Worm (Caenorhabditis elegans) whole organism, L3 larva: ENCODE measurements around the gene mam-5.
A peak's percentile ranks its signal among the peaks of the same experiment; 100 is the strongest.

ENCODE experiments used
- ama-1 ChIP-seq: fragments of 150-350 bp; optimal IDR thresholded peaks from 2 replicates; lab custom pipeline; 2018
- ceh-9 ChIP-seq: sonication (generic microtip); optimal IDR thresholded peaks from 2 replicates; lab custom pipeline; 2018; ENCODE audit warnings: missing biosample characterization, missing genetic modification characterization
- daf-12 ChIP-seq: fragments of 150-350 bp; optimal IDR thresholded peaks from 2 replicates; lab custom pipeline; 2014; ENCODE audit warnings: missing biosample characterization, missing genetic modification reagents, missing genetic modification characterization
- fos-1 ChIP-seq: fragments of 150-350 bp; optimal IDR thresholded peaks from 2 replicates; lab custom pipeline; 2014; ENCODE audit warnings: missing biosample characterization, missing genetic modification characterization
- jun-1 ChIP-seq: fragments of 150-350 bp; optimal IDR thresholded peaks from 2 replicates; lab custom pipeline; 2014; ENCODE audit warnings: missing biosample characterization, missing genetic modification reagents, missing genetic modification characterization
- nhr-11 ChIP-seq: fragments of 150-350 bp; optimal IDR thresholded peaks from 2 replicates; lab custom pipeline; 2014; ENCODE audit warnings: missing biosample characterization, missing genetic modification characterization
- nhr-237 ChIP-seq: fragments of 150-350 bp; optimal IDR thresholded peaks from 2 replicates; lab custom pipeline; 2014; ENCODE audit warnings: missing biosample characterization, missing genetic modification characterization
- snpc-4 ChIP-seq: fragments of 150-350 bp; optimal IDR thresholded peaks from 2 replicates; lab custom pipeline; 2014; ENCODE audit warnings: missing biosample characterization, missing genetic modification characterization
- unc-62 ChIP-seq: fragments of 150-350 bp; sonication (generic microtip); optimal IDR thresholded peaks from 4 replicates; lab custom pipeline; 2014; ENCODE audit warnings: missing biosample characterization, missing genetic modification reagents, missing genetic modification characterization
- zag-1 ChIP-seq: fragments of 150-350 bp; optimal IDR thresholded peaks from 2 replicates; lab custom pipeline; 2014; ENCODE audit warnings: missing biosample characterization, missing genetic modification characterization

- peak; percentile 5 for TF ChIP-seq snpc-4 (tag; lab: Kevin White, UChicago)
- TF ChIP-seq fos-1 (tag; lab: Kevin White, UChicago), result no peak
- no peak for TF ChIP-seq ama-1 (lab: Kevin White, UChicago)
- no peak for TF ChIP-seq nhr-237 (tag; lab: Kevin White, UChicago)
- no peak for TF ChIP-seq nhr-11 (tag; lab: Kevin White, UChicago)
- TF ChIP-seq jun-1, result no peak
- no peak for TF ChIP-seq unc-62 (GFP tag; lab: Kevin White, UChicago)
- TF ChIP-seq zag-1 (tag; lab: Kevin White, UChicago), result no peak
- no peak for TF ChIP-seq daf-12
- TF ChIP-seq ceh-9 (tag; lab: Kevin White, UChicago), result no peak
Observed at ce11 chrV:9978425-9978824, 25.9 kb downstream of the mam-5 start.
